Worm (Caenorhabditis elegans) whole organism, L3 larva: ENCODE measurements around the gene K07H8.12.

Experiments used
- R02D3.7 ChIP-seq: fragments of 150-350 bp; optimal IDR thresholded peaks from 2 replicates; lab custom pipeline; 2014; ENCODE audit warnings: missing biosample characterization, missing genetic modification characterization
- ama-1 ChIP-seq: fragments of 150-350 bp; optimal IDR thresholded peaks from 2 replicates; lab custom pipeline; 2018
- ceh-16 ChIP-seq: sonication (generic microtip); optimal IDR thresholded peaks from 2 replicates; lab custom pipeline; 2017; ENCODE audit warnings: missing biosample characterization, missing genetic modification characterization
- ceh-28 ChIP-seq: fragments of 150-350 bp; optimal IDR thresholded peaks from 2 replicates; lab custom pipeline; 2014; ENCODE audit warnings: missing biosample characterization, missing genetic modification reagents, missing genetic modification characterization
- ceh-82 ChIP-seq: fragments of 150-350 bp; optimal IDR thresholded peaks from 2 replicates; lab custom pipeline; 2014; ENCODE audit warnings: missing biosample characterization, missing genetic modification characterization
- ceh-9 ChIP-seq: sonication (generic microtip); optimal IDR thresholded peaks from 2 replicates; lab custom pipeline; 2018; ENCODE audit warnings: missing biosample characterization, missing genetic modification characterization
- daf-12 ChIP-seq: fragments of 150-350 bp; optimal IDR thresholded peaks from 2 replicates; lab custom pipeline; 2014; ENCODE audit warnings: missing biosample characterization, missing genetic modification reagents, missing genetic modification characterization
- egl-27 ChIP-seq: sonication (generic microtip); optimal IDR thresholded peaks from 4 replicates; lab custom pipeline; 2017; ENCODE audit warnings: missing biosample characterization, missing genetic modification reagents, missing genetic modification characterization
- egl-5 ChIP-seq: fragments of 150-350 bp; optimal IDR thresholded peaks from 2 replicates; lab custom pipeline; 2017; ENCODE audit warnings: missing biosample characterization, missing genetic modification reagents, missing genetic modification characterization, inconsistent platforms
- elt-1 ChIP-seq: fragments of 150-350 bp; optimal IDR thresholded peaks from 2 replicates; lab custom pipeline; 2014; ENCODE audit warnings: missing biosample characterization, missing genetic modification characterization
- elt-2 ChIP-seq: sonication (generic microtip); optimal IDR thresholded peaks from 2 replicates; lab custom pipeline; 2016; ENCODE audit warnings: missing genetic modification reagents, mild to moderate bottlenecking, missing genetic modification characterization, missing compliant biosample characterization
- eor-1 ChIP-seq, 2 experiments: fragments of 150-350 bp; optimal IDR thresholded peaks; 2 replicates each; lab custom pipeline; 2014 to 2018; ENCODE audit warnings: missing biosample characterization in 2 of 2, missing genetic modification characterization in 2 of 2
- fkh-10 ChIP-seq: sonication (generic microtip); optimal IDR thresholded peaks from 2 replicates; lab custom pipeline; 2017; ENCODE audit warnings: missing biosample characterization, missing genetic modification reagents, missing genetic modification characterization
- fkh-2 ChIP-seq: fragments of 150-350 bp; optimal IDR thresholded peaks from 2 replicates; lab custom pipeline; 2014; ENCODE audit warnings: missing biosample characterization, missing genetic modification reagents, missing genetic modification characterization
- fos-1 ChIP-seq: fragments of 150-350 bp; optimal IDR thresholded peaks from 2 replicates; lab custom pipeline; 2014; ENCODE audit warnings: missing biosample characterization, missing genetic modification characterization
- hmg-11 ChIP-seq: sonication (generic microtip); optimal IDR thresholded peaks from 2 replicates; lab custom pipeline; 2016; ENCODE audit warnings: missing genetic modification characterization, missing compliant biosample characterization
- jun-1 ChIP-seq: fragments of 150-350 bp; optimal IDR thresholded peaks from 2 replicates; lab custom pipeline; 2014; ENCODE audit warnings: missing biosample characterization, missing genetic modification reagents, missing genetic modification characterization
- lin-39 ChIP-seq: fragments of 150-350 bp; optimal IDR thresholded peaks from 2 replicates; lab custom pipeline; 2018; ENCODE audit warnings: missing biosample characterization, missing genetic modification reagents, missing genetic modification characterization
- lsy-12 ChIP-seq: sonication (generic microtip); optimal IDR thresholded peaks from 2 replicates; lab custom pipeline; 2016; ENCODE audit warnings: mild to moderate bottlenecking, missing genetic modification characterization, missing compliant biosample characterization
- mdl-1 ChIP-seq: fragments of 150-350 bp; optimal IDR thresholded peaks from 2 replicates; lab custom pipeline; 2014; ENCODE audit warnings: missing biosample characterization, missing genetic modification characterization
- nfya-1 ChIP-seq: sonication (generic microtip); optimal IDR thresholded peaks from 2 replicates; lab custom pipeline; 2017; ENCODE audit warnings: missing genetic modification characterization, mild to moderate bottlenecking, missing compliant biosample characterization, antibody characterized with exemption, moderate library complexity; ENCODE audit not compliant: insufficient read depth
- nhr-11 ChIP-seq: fragments of 150-350 bp; optimal IDR thresholded peaks from 2 replicates; lab custom pipeline; 2014; ENCODE audit warnings: missing biosample characterization, missing genetic modification characterization
- nhr-12 ChIP-seq: fragments of 150-350 bp; optimal IDR thresholded peaks from 2 replicates; lab custom pipeline; 2014; ENCODE audit warnings: missing biosample characterization, missing genetic modification characterization
- nhr-23 ChIP-seq: fragments of 150-350 bp; optimal IDR thresholded peaks from 2 replicates; lab custom pipeline; 2014; ENCODE audit warnings: missing biosample characterization, missing genetic modification reagents, missing genetic modification characterization
- nhr-237 ChIP-seq: fragments of 150-350 bp; optimal IDR thresholded peaks from 2 replicates; lab custom pipeline; 2014; ENCODE audit warnings: missing biosample characterization, missing genetic modification characterization
- nhr-25 ChIP-seq: sonication (generic microtip); optimal IDR thresholded peaks from 2 replicates; lab custom pipeline; 2017; ENCODE audit warnings: missing biosample characterization, missing genetic modification characterization
- nhr-43 ChIP-seq: sonication (generic microtip); optimal IDR thresholded peaks from 2 replicates; lab custom pipeline; 2016; ENCODE audit warnings: mild to moderate bottlenecking, missing genetic modification characterization, missing compliant biosample characterization; ENCODE audit not compliant: poor library complexity, severe bottlenecking
- nhr-67 ChIP-seq: fragments of 150-350 bp; optimal IDR thresholded peaks from 2 replicates; lab custom pipeline; 2014; ENCODE audit warnings: missing biosample characterization, missing genetic modification characterization
- pha-4 ChIP-seq: fragments of 150-350 bp; optimal IDR thresholded peaks from 2 replicates; lab custom pipeline; 2014; ENCODE audit warnings: missing biosample characterization, missing genetic modification reagents, missing genetic modification characterization
- pqm-1 ChIP-seq: fragments of 150-350 bp; optimal IDR thresholded peaks from 2 replicates; lab custom pipeline; 2017; ENCODE audit warnings: missing biosample characterization, missing genetic modification characterization, inconsistent platforms
- sea-2 ChIP-seq: fragments of 150-350 bp; sonication (generic microtip); optimal IDR thresholded peaks from 4 replicates; lab custom pipeline; 2014; ENCODE audit warnings: missing biosample characterization, missing genetic modification reagents, missing genetic modification characterization
- skn-1 ChIP-seq: fragments of 150-350 bp; optimal IDR thresholded peaks from 2 replicates; lab custom pipeline; 2014; ENCODE audit warnings: missing biosample characterization, missing genetic modification characterization
- snpc-4 ChIP-seq: fragments of 150-350 bp; optimal IDR thresholded peaks from 2 replicates; lab custom pipeline; 2014; ENCODE audit warnings: missing biosample characterization, missing genetic modification characterization
- tbx-2 ChIP-seq: sonication (generic microtip); optimal IDR thresholded peaks from 2 replicates; lab custom pipeline; 2016; ENCODE audit warnings: mild to moderate bottlenecking, missing genetic modification characterization, missing compliant biosample characterization
- unc-39 ChIP-seq: sonication (generic microtip); optimal IDR thresholded peaks from 4 replicates; lab custom pipeline; 2017; ENCODE audit warnings: missing biosample characterization, missing genetic modification characterization
- unc-62 ChIP-seq: fragments of 150-350 bp; sonication (generic microtip); optimal IDR thresholded peaks from 4 replicates; lab custom pipeline; 2014; ENCODE audit warnings: missing biosample characterization, missing genetic modification reagents, missing genetic modification characterization
- ztf-11 ChIP-seq: fragments of 150-350 bp; optimal IDR thresholded peaks from 2 replicates; lab custom pipeline; 2014; ENCODE audit warnings: missing biosample characterization, missing genetic modification characterization
- ztf-4 ChIP-seq: fragments of 150-350 bp; optimal IDR thresholded peaks from 2 replicates; lab custom pipeline; 2014; ENCODE audit warnings: missing biosample characterization, missing genetic modification characterization

K07H8.12 gene

DNA sequence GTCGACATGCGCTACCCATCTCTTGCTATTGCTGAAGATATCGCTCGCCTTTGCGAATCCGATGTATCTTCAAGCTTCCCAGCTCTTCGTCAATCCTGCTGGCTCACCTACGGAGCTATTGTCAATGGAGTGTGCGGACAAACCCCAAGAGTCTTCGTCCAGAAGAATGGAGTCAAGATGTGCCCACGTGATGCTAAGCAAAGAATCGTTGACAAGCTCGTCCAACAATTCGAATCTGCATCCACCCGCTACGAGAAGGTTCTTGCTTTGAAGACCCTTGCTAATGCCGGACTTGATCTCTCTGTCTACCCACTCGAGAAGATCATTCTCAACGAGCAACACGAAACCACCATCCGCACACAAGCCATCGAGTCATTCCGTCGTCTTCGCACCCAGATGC lies 13.8 kb downstream of the K07H8.12 start:
- TF ChIP-seq nhr-25 (tag; lab: Kevin White, UChicago) (no peak), sea-2 (GFP tag; lab: Kevin White, UChicago) (no peak), daf-12 (tag; lab: Kevin White, UChicago) (no peak), fos-1 (tag; lab: Kevin White, UChicago) (no peak), nhr-43 (tag; lab: Kevin White, UChicago) (no peak), ceh-16 (tag; lab: Kevin White, UChicago) (no peak), mdl-1 (tag; lab: Kevin White, UChicago) (no peak), hmg-11 (tag; lab: Kevin White, UChicago) (no peak), nhr-237 (tag; lab: Kevin White, UChicago) (no peak), lin-39 (tag; lab: Kevin White, UChicago) (no peak), nhr-67 (no peak), nfya-1 (no peak), snpc-4 (tag; lab: Kevin White, UChicago) (no peak), eor-1 (tag; optimal IDR thresholded peaks at IDR 0.05; lab: Kevin White, UChicago) (no peak), ztf-4 (tag; lab: Kevin White, UChicago) (no peak)

- no peak for TF ChIP-seq unc-39 (tag; lab: Kevin White, UChicago)
- no peak for TF ChIP-seq pqm-1 (tag; lab: Kevin White, UChicago)
- no peak for TF ChIP-seq egl-5 (tag; lab: Kevin White, UChicago)
- no peak for TF ChIP-seq R02D3.7 (tag; lab: Kevin White, UChicago)
- no peak for TF ChIP-seq nhr-23
Observed at ce11 chrIV:8260848-8261638, 15.5 kb downstream of the K07H8.12 start, which contains the start of gene vit-6. vit-6 (plus strand) TSS chrIV:8261157.

- no peak for TF ChIP-seq fkh-10 (GFP tag; lab: Kevin White, UChicago)
- no peak for TF ChIP-seq pqm-1 (tag; lab: Kevin White, UChicago)
Observed at ce11 chrIV:8259904-8260303, 16.6 kb downstream of the K07H8.12 start, which contains the start of gene K07H8.7. K07H8.7 (minus strand) TSS chrIV:8260004.

- TF ChIP-seq nhr-23: peak; percentile 12
- TF ChIP-seq jun-1 (tag; lab: Kevin White, UChicago): no peak
- no peak for TF ChIP-seq snpc-4 (tag; lab: Kevin White, UChicago)
- peak; percentile 44 for TF ChIP-seq pqm-1 (tag; lab: Kevin White, UChicago)
- no peak for TF ChIP-seq nhr-25 (tag; lab: Kevin White, UChicago)
- peak; percentile 41 for TF ChIP-seq elt-2 (tag; lab: Kevin White, UChicago)
- peak; percentile 67 for TF ChIP-seq elt-1
- TF ChIP-seq sea-2 (GFP tag; lab: Kevin White, UChicago): no peak
- TF ChIP-seq, all 47 proteins: peak for 4
Observed at ce11 chrIV:8255221-8255620, 21.3 kb downstream of the K07H8.12 start.

DNA sequence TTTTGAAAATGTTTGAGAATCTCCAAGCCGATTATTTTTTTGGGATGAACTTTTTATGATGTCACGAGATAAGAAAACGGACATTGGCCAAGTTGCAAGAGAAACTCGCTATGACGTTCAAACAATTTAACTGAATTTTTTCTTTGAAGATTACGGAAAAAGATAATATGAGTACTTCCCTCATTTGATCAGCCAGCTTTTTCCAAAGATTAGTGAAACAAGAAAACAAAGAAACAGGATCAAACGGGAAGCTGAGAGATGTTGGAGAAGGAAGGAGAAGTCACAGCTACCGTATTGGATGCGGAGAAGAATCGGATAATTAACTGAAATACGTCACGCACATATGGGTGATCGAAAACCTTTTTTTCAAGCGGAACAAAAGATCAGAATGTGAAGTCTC lies 22.3 kb downstream of the K07H8.12 start:
- TF ChIP-seq nhr-43 (tag; lab: Kevin White, UChicago) (peak; percentile 0), lin-39 (tag; lab: Kevin White, UChicago) (no peak), elt-1 (peak; percentile 82), nhr-23 (peak; percentile 62)

ce11 chrIV:8252856-8253255 lies 23.7 kb downstream of the K07H8.12 start:
- TF ChIP-seq egl-27 (tag; lab: Kevin White, UChicago) (no peak), skn-1 (tag; lab: Kevin White, UChicago) (peak; percentile 35), lsy-12 (tag; lab: Kevin White, UChicago) (peak; percentile 48), ztf-11 (no peak), mdl-1 (tag; lab: Kevin White, UChicago) (no peak), ama-1 (lab: Kevin White, UChicago) (no peak), sea-2 (GFP tag; lab: Kevin White, UChicago) (no peak), jun-1 (tag; lab: Kevin White, UChicago) (peak; percentile 31), fkh-2 (tag; lab: Kevin White, UChicago) (no peak), ceh-82 (no peak), snpc-4 (tag; lab: Kevin White, UChicago) (no peak), tbx-2 (tag; lab: Kevin White, UChicago) (peak; percentile 22), egl-5 (tag; lab: Kevin White, UChicago) (peak; percentile 16), nhr-25 (tag; lab: Kevin White, UChicago) (peak; percentile 51), nhr-43 (tag; lab: Kevin White, UChicago) (peak; percentile 57), lin-39 (tag; lab: Kevin White, UChicago) (peak; percentile 70), ceh-9 (tag; lab: Kevin White, UChicago) (no peak), ceh-16 (tag; lab: Kevin White, UChicago) (no peak), ceh-28 (tag; lab: Kevin White, UChicago) (no peak), pqm-1 (tag; lab: Kevin White, UChicago) (peak; percentile 13), fos-1 (tag; lab: Kevin White, UChicago) (no peak), fkh-10 (GFP tag; lab: Kevin White, UChicago) (no peak), unc-62 (GFP tag; lab: Kevin White, UChicago) (no peak), nhr-12 (no peak), elt-1 (no peak), nhr-11 (no peak), pha-4 (tag; lab: Kevin White, UChicago) (peak; percentile 64), daf-12 (tag; lab: Kevin White, UChicago) (no peak)
